Fruit fly (Drosophila melanogaster): Measurements from ENCODE around the gene CG14089.

The CG14089 gene

dm6 chr3L:19294613-19295299, 14.2 kb upstream of the CG14089 start (continued):
- TF ChIP-seq Lhr (GFP tag; optimal IDR thresholded peaks at IDR 0.05) (peak; percentile 62), gfzf (GFP tag; optimal IDR thresholded peaks at IDR 0.05) (peak; percentile 0), Dref (GFP tag; IDR thresholded peaks at IDR 0.05) (peak; percentile 57; the same call in 1 of the 2 replicates), Drgx (GFP tag; IDR thresholded peaks at IDR 0.05) (0 out of 2 replicates have a peak, but pooled peaks have one; percentile 36), vnd (GFP tag; IDR thresholded peaks at IDR 0.05; ENCODE audit: partially characterized antibody) (no peak), sob (GFP tag; IDR thresholded peaks at IDR 0.05) (0 out of 2 replicates have a peak, but pooled peaks have one; percentile 4), CG8359 (GFP tag; optimal IDR thresholded peaks at IDR 0.05; ENCODE audit: borderline replicate concordance) (no peak), CG12104 (GFP tag; optimal IDR thresholded peaks at IDR 0.05) (no peak), Dp (GFP tag; optimal IDR thresholded peaks at IDR 0.05) (peak; percentile 40), ci (GFP tag; IDR thresholded peaks at IDR 0.05) (0 out of 3 replicates have a peak, but pooled peaks have one; percentile 58)

- TF ChIP-seq Dip3 (GFP tag; optimal IDR thresholded peaks at IDR 0.05) (peak; percentile 26), HmgD (GFP tag; optimal IDR thresholded peaks at IDR 0.05) (peak; percentile 63), Elba2 (GFP tag; optimal IDR thresholded peaks at IDR 0.05) (peak; percentile 8), pnt (GFP tag; optimal IDR thresholded peaks at IDR 0.05) (peak; percentile 19), CG33213 (GFP tag; optimal IDR thresholded peaks at IDR 0.05) (peak; percentile 39), CG10267 (tag; optimal IDR thresholded peaks at IDR 0.05) (peak; percentile 28), CG11504 (tag; optimal IDR thresholded peaks at IDR 0.05) (peak; percentile 51), CG8944 (GFP tag; optimal IDR thresholded peaks at IDR 0.05) (peak; percentile 26), pita (GFP tag; optimal IDR thresholded peaks at IDR 0.05) (peak; percentile 78), CG32532 (GFP tag; IDR thresholded peaks at IDR 0.05) (peak; percentile 60; the same call in 1 of the 2 replicates), Six4 (GFP tag; optimal IDR thresholded peaks at IDR 0.05) (no peak), Hmr (GFP tag; optimal IDR thresholded peaks at IDR 0.05) (peak; percentile 62), dysf (GFP tag; IDR thresholded peaks at IDR 0.05) (0 out of 3 replicates have a peak, but pooled peaks have one; percentile 29), stwl (tag; optimal IDR thresholded peaks at IDR 0.05) (peak; percentile 82), bcd (GFP tag; optimal IDR thresholded peaks at IDR 0.05) (peak; percentile 11), CG15696 (tag; optimal IDR thresholded peaks at IDR 0.05) (peak; percentile 35), CG9932 (GFP tag; IDR thresholded peaks at IDR 0.05) (peak; percentile 63), gsb (GFP tag; IDR thresholded peaks at IDR 0.05) (no peak), bigmax (GFP tag; optimal IDR thresholded peaks at IDR 0.05) (no peak), CG2712 (tag; optimal IDR thresholded peaks at IDR 0.05) (peak; percentile 43), tgo (GFP tag; IDR thresholded peaks at IDR 0.05) (peak; percentile 23; the same call in 1 of the 3 replicates), CG10147 (GFP tag; optimal IDR thresholded peaks at IDR 0.05) (no peak), Ptx1 (GFP tag; IDR thresholded peaks at IDR 0.05) (peak; percentile 28; the same call in 1 of the 2 replicates), CG11560 (tag; IDR thresholded peaks at IDR 0.05) (peak; percentile 95), Hsf (GFP tag; optimal IDR thresholded peaks at IDR 0.05) (peak; percentile 45), mam (GFP tag; optimal IDR thresholded peaks at IDR 0.05) (peak; percentile 7), sob (GFP tag; IDR thresholded peaks at IDR 0.05) (peak; percentile 32; the same call in 1 of the 2 replicates), ssp (GFP tag; IDR thresholded peaks at IDR 0.05) (peak; percentile 34), CG9797 (GFP tag; optimal IDR thresholded peaks at IDR 0.05) (peak; percentile 32), Max (GFP tag; optimal IDR thresholded peaks at IDR 0.05) (peak; percentile 11), Abd-B (GFP tag; optimal IDR thresholded peaks at IDR 0.05) (peak; percentile 32), Lhr (GFP tag; optimal IDR thresholded peaks at IDR 0.05) (peak; percentile 91), Atf-2 (GFP tag; optimal IDR thresholded peaks at IDR 0.05) (peak; percentile 20), CG2116 (GFP tag; optimal IDR thresholded peaks at IDR 0.05) (peak; percentile 77), CG10654 (GFP tag; optimal IDR thresholded peaks at IDR 0.05) (peak; percentile 13), CG8290 (GFP tag; optimal IDR thresholded peaks at IDR 0.05) (peak; percentile 79), CG8290 (tag; optimal IDR thresholded peaks at IDR 0.05) (no peak), HLH4C (GFP tag; IDR thresholded peaks at IDR 0.05; ENCODE audit: partially characterized antibody) (0 out of 3 replicates have a peak, but pooled peaks have one; percentile 55), CG7372 (GFP tag; IDR thresholded peaks at IDR 0.05) (no peak), onecut (GFP tag; IDR thresholded peaks at IDR 0.05) (peak; percentile 22; the same call in 1 of the 2 replicates)
These were observed 13.6 kb upstream of the CG14089 start, which contains the start of gene fal for dm6 chr3L:19294235-19294612. Gene fal (plus strand): TSS chr3L:19294564.
